Fruit fly (Drosophila melanogaster) whole organism, embryonic: ENCODE results near the gene CG10317.

ENCODE experiments used
- Abd-B ChIP-seq: fragments of 200-800 bp; sonication (Bioruptor generic); optimal IDR thresholded peaks from 2 replicates; lab custom pipeline; 2018; ENCODE audit warnings: missing biosample characterization, mild to moderate bottlenecking, missing genetic modification characterization, moderate library complexity
- Ada2b ChIP-seq: fragments of 200-800 bp; sonication (Bioruptor generic); IDR thresholded peaks from 2 replicates; pipeline ENCODE4 v1.3.6; 2022; ENCODE audit warnings: missing biosample characterization, missing genetic modification characterization
- Atf3 ChIP-seq: fragments of 200-800 bp; sonication (Bioruptor generic); optimal IDR thresholded peaks from 3 replicates; lab custom pipeline; 2016; ENCODE audit warnings: missing biosample characterization, missing genetic modification characterization
- CG12219 ChIP-seq: fragments of 200-800 bp; sonication (Bioruptor generic); optimal IDR thresholded peaks from 3 replicates; lab custom pipeline; 2018; ENCODE audit warnings: missing biosample characterization, mild to moderate bottlenecking, missing genetic modification characterization
- CG13296 ChIP-seq: fragments of 200-800 bp; sonication (Bioruptor generic); optimal IDR thresholded peaks from 3 replicates; lab custom pipeline; 2018; ENCODE audit warnings: missing biosample characterization, mild to moderate bottlenecking, missing genetic modification characterization
- CG13775 ChIP-seq: fragments of 200-800 bp; sonication (Bioruptor generic); optimal IDR thresholded peaks from 3 replicates; lab custom pipeline; 2017; ENCODE audit warnings: missing biosample characterization, mild to moderate bottlenecking, missing genetic modification characterization
- CG14441 ChIP-seq: fragments of 200-800 bp; sonication (Bioruptor generic); IDR thresholded peaks from 2 replicates; pipeline ENCODE4 v1.3.6; 2022; ENCODE audit warnings: missing biosample characterization, missing genetic modification characterization
- CG15011 ChIP-seq: fragments of 200-800 bp; sonication (Bioruptor generic); optimal IDR thresholded peaks from 3 replicates; lab custom pipeline; 2018; ENCODE audit warnings: missing biosample characterization, mild to moderate bottlenecking, missing genetic modification characterization
- CG17328 ChIP-seq: fragments of 200-800 bp; sonication (Bioruptor generic); IDR thresholded peaks from 2 replicates; pipeline ENCODE4 v1.3.6; 2022; ENCODE audit warnings: missing biosample characterization, missing genetic modification characterization
- CG17359 ChIP-seq: fragments of 200-800 bp; sonication (Bioruptor generic); optimal IDR thresholded peaks from 3 replicates; lab custom pipeline; 2018; ENCODE audit warnings: missing biosample characterization, mild to moderate bottlenecking, missing genetic modification characterization, moderate library complexity
- CG17612 ChIP-seq: fragments of 200-800 bp; sonication (Bioruptor generic); IDR thresholded peaks from 2 replicates; pipeline ENCODE4 v1.3.6; 2022; ENCODE audit warnings: missing biosample characterization, missing genetic modification characterization
- CG30020 ChIP-seq: fragments of 200-800 bp; optimal IDR thresholded peaks from 2 replicates; lab custom pipeline; 2019; ENCODE audit warnings: missing biosample characterization, mild to moderate bottlenecking, missing genetic modification characterization, moderate library complexity
- CG32532 ChIP-seq: fragments of 200-800 bp; sonication (Bioruptor generic); IDR thresholded peaks from 2 replicates; pipeline ENCODE4 v1.3.6; 2022; ENCODE audit warnings: missing biosample characterization, missing genetic modification characterization
- CG3407 ChIP-seq: fragments of 200-800 bp; sonication (Bioruptor generic); optimal IDR thresholded peaks from 2 replicates; lab custom pipeline; 2018; ENCODE audit warnings: missing biosample characterization, mild to moderate bottlenecking, missing genetic modification characterization
- CG5953 ChIP-seq: fragments of 200-800 bp; sonication (Bioruptor generic); IDR thresholded peaks from 2 replicates; pipeline ENCODE4 v1.3.6; 2022; ENCODE audit warnings: missing biosample characterization, missing genetic modification characterization
- CG6175 ChIP-seq: fragments of 200-800 bp; sonication (Bioruptor generic); IDR thresholded peaks from 3 replicates; pipeline ENCODE4 v1.3.6; 2022; ENCODE audit warnings: missing biosample characterization, missing genetic modification characterization
- CG6765 ChIP-seq: fragments of 200-800 bp; sonication (Bioruptor generic); optimal IDR thresholded peaks from 3 replicates; lab custom pipeline; 2017; ENCODE audit warnings: missing biosample characterization, mild to moderate bottlenecking, missing genetic modification characterization
- CG7928 ChIP-seq: fragments of 200-800 bp; sonication (Bioruptor generic); optimal IDR thresholded peaks from 2 replicates; lab custom pipeline; 2017; ENCODE audit warnings: missing biosample characterization, mild to moderate bottlenecking, missing genetic modification characterization
- CG8944 ChIP-seq: fragments of 200-800 bp; sonication (Bioruptor generic); optimal IDR thresholded peaks from 3 replicates; lab custom pipeline; 2016; ENCODE audit warnings: missing biosample characterization, missing genetic modification characterization
- Dbx ChIP-seq: fragments of 200-800 bp; sonication (Bioruptor generic); IDR thresholded peaks from 3 replicates; pipeline ENCODE4 v1.3.6; 2022; ENCODE audit warnings: missing biosample characterization, missing genetic modification characterization
- Gug ChIP-seq: fragments of 200-800 bp; sonication (Bioruptor generic); IDR thresholded peaks from 4 replicates; pipeline ENCODE4 v1.3.6; 2022; ENCODE audit warnings: missing biosample characterization, missing genetic modification characterization
- Hey ChIP-seq: fragments of 200-800 bp; sonication (Bioruptor generic); optimal IDR thresholded peaks from 3 replicates; lab custom pipeline; 2018; ENCODE audit warnings: missing biosample characterization, mild to moderate bottlenecking, missing genetic modification characterization
- Lim3 ChIP-seq: fragments of 200-800 bp; sonication (Bioruptor generic); IDR thresholded peaks from 2 replicates; pipeline ENCODE4 v1.3.6; 2022; ENCODE audit warnings: missing biosample characterization, missing genetic modification characterization
- Myb ChIP-seq: fragments of 200-800 bp; sonication (Bioruptor generic); optimal IDR thresholded peaks from 2 replicates; lab custom pipeline; 2016; ENCODE audit warnings: missing biosample characterization, missing genetic modification characterization
- NFAT ChIP-seq: fragments of 200-800 bp; sonication (Bioruptor generic); IDR thresholded peaks from 2 replicates; pipeline ENCODE4 v1.3.6; 2022; ENCODE audit warnings: missing biosample characterization, missing genetic modification characterization
- Ravus ChIP-seq: fragments of 200-800 bp; sonication (Bioruptor generic); IDR thresholded peaks from 2 replicates; pipeline ENCODE4 v1.3.6; 2022; ENCODE audit warnings: missing biosample characterization, missing genetic modification characterization
- Scr ChIP-seq: fragments of 200-800 bp; sonication (Bioruptor generic); IDR thresholded peaks from 2 replicates; pipeline ENCODE4 v1.3.6; 2022; ENCODE audit warnings: missing biosample characterization, missing genetic modification characterization; ENCODE audit not compliant: partially characterized antibody
- Xrp1 ChIP-seq: fragments of 200-800 bp; sonication (Bioruptor generic); IDR thresholded peaks from 2 replicates; pipeline ENCODE4 v1.3.6; 2022; ENCODE audit warnings: missing biosample characterization, missing genetic modification characterization
- abd-A ChIP-seq: fragments of 200-800 bp; sonication (Bioruptor generic); optimal IDR thresholded peaks from 3 replicates; lab custom pipeline; 2019; ENCODE audit warnings: missing biosample characterization, mild to moderate bottlenecking, missing genetic modification characterization, moderate library complexity
- btn ChIP-seq: fragments of 200-800 bp; sonication (Bioruptor generic); optimal IDR thresholded peaks from 2 replicates; lab custom pipeline; 2016; ENCODE audit warnings: missing biosample characterization, missing genetic modification characterization
- chm ChIP-seq: fragments of 200-800 bp; sonication (Bioruptor generic); IDR thresholded peaks from 2 replicates; pipeline ENCODE4 v1.3.6; 2022; ENCODE audit warnings: missing biosample characterization, missing genetic modification characterization
- ci ChIP-seq: fragments of 200-800 bp; sonication (Bioruptor generic); IDR thresholded peaks from 3 replicates; pipeline ENCODE4 v1.3.6; 2022; ENCODE audit warnings: missing biosample characterization, missing genetic modification characterization
- da ChIP-seq: fragments of 200-800 bp; sonication (Bioruptor generic); optimal IDR thresholded peaks from 2 replicates; lab custom pipeline; 2016; ENCODE audit warnings: missing biosample characterization, missing genetic modification characterization
- danr ChIP-seq: fragments of 200-800 bp; sonication (Bioruptor generic); IDR thresholded peaks from 2 replicates; pipeline ENCODE4 v1.3.6; 2022; ENCODE audit warnings: missing biosample characterization, missing genetic modification characterization
- dimm ChIP-seq: fragments of 200-800 bp; sonication (Bioruptor generic); IDR thresholded peaks from 2 replicates; pipeline ENCODE4 v1.3.6; 2022; ENCODE audit warnings: missing biosample characterization, missing genetic modification characterization
- ems ChIP-seq: fragments of 200-800 bp; sonication (Bioruptor generic); optimal IDR thresholded peaks from 3 replicates; lab custom pipeline; 2016; ENCODE audit warnings: missing biosample characterization, missing genetic modification characterization
- esg ChIP-seq: fragments of 200-800 bp; sonication (Bioruptor generic); conservative IDR thresholded peaks from 2 replicates; pipeline ENCODE4 v1.3.6; 2022; ENCODE audit warnings: missing biosample characterization, missing genetic modification characterization
- fd102C ChIP-seq: fragments of 200-800 bp; sonication (Bioruptor generic); optimal IDR thresholded peaks from 2 replicates; lab custom pipeline; 2018; ENCODE audit warnings: missing biosample characterization, mild to moderate bottlenecking, missing genetic modification characterization, moderate library complexity
- gcm ChIP-seq: fragments of 200-800 bp; sonication (Bioruptor generic); optimal IDR thresholded peaks from 2 replicates; lab custom pipeline; 2019; ENCODE audit warnings: missing biosample characterization, mild to moderate bottlenecking, missing genetic modification characterization, moderate library complexity
- grau ChIP-seq: fragments of 200-800 bp; optimal IDR thresholded peaks from 3 replicates; lab custom pipeline; 2019; ENCODE audit warnings: missing biosample characterization, mild to moderate bottlenecking, missing genetic modification characterization, moderate library complexity
- insv ChIP-seq, 2 experiments: fragments of 200-800 bp; sonication (Bioruptor generic); optimal IDR thresholded peaks; 3 replicates each; lab custom pipeline; 2016 to 2018; ENCODE audit warnings: missing biosample characterization in 2 of 2, missing genetic modification characterization in 2 of 2
- jing ChIP-seq: fragments of 200-800 bp; sonication (Bioruptor generic); optimal IDR thresholded peaks from 2 replicates; lab custom pipeline; 2018; ENCODE audit warnings: missing biosample characterization, mild to moderate bottlenecking, missing genetic modification characterization
- lab ChIP-seq: fragments of 200-800 bp; sonication (Bioruptor generic); optimal IDR thresholded peaks from 3 replicates; lab custom pipeline; 2017; ENCODE audit warnings: missing biosample characterization, missing genetic modification characterization, mild to moderate bottlenecking, moderate library complexity, missing genetic modification reagents
- mld ChIP-seq: fragments of 200-800 bp; sonication (Bioruptor generic); IDR thresholded peaks from 3 replicates; pipeline ENCODE4 v1.3.6; 2022; ENCODE audit warnings: missing biosample characterization, missing genetic modification characterization; ENCODE audit not compliant: partially characterized antibody
- nau ChIP-seq: fragments of 200-800 bp; sonication (Bioruptor generic); optimal IDR thresholded peaks from 3 replicates; lab custom pipeline; 2017; ENCODE audit warnings: missing biosample characterization, mild to moderate bottlenecking, missing genetic modification characterization, missing genetic modification reagents
- pho ChIP-seq: fragments of 200-800 bp; sonication (Bioruptor generic); optimal IDR thresholded peaks from 2 replicates; lab custom pipeline; 2016; ENCODE audit warnings: missing biosample characterization, missing genetic modification characterization
- pros ChIP-seq: fragments of 200-800 bp; sonication (Bioruptor generic); optimal IDR thresholded peaks from 3 replicates; lab custom pipeline; 2019; ENCODE audit warnings: missing biosample characterization, mild to moderate bottlenecking, missing genetic modification characterization, moderate library complexity
- row ChIP-seq: fragments of 200-800 bp; sonication (Bioruptor generic); IDR thresholded peaks from 3 replicates; pipeline ENCODE4 v1.3.6; 2022; ENCODE audit warnings: missing biosample characterization, missing genetic modification characterization
- sens ChIP-seq: fragments of 200-800 bp; sonication (Bioruptor generic); peaks from one replicate; lab custom pipeline; 2016; ENCODE audit warnings: missing biosample characterization, missing genetic modification characterization
- sna ChIP-seq: fragments of 200-800 bp; sonication (Bioruptor generic); IDR thresholded peaks from 2 replicates; pipeline ENCODE4 v1.3.6; 2022; ENCODE audit warnings: missing biosample characterization, missing genetic modification characterization; ENCODE audit not compliant: partially characterized antibody
- tna ChIP-seq: fragments of 200-800 bp; sonication (Bioruptor generic); IDR thresholded peaks from 2 replicates; pipeline ENCODE4 v1.3.6; 2022; ENCODE audit warnings: missing biosample characterization, missing genetic modification characterization; ENCODE audit not compliant: partially characterized antibody

The CG10317 gene

DNA sequence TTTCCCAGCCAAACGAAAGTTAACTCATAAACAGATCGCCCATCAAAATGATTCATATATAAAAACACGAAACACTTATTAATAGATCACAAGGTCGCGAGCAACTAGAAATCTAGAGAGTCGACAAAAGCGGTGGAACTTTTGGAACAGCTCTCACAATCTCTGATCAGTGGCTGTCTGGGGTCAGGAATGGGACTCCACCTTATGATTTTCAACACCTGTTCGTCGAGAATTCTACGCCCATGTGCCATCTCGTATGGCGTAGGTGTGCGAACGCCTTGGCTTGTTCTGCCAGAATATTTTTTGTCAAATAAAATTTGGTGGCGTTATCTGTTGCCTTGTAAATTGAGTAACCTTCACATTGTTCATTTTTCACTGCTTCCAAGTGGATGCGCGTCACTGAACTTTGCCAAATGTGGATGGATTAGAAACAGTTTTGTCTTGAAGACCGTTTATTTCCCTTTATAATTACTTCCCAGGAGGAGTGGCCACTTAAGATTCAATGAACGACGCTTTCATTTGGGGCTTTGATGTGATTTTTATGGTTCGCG is 14.9 kb downstream of the CG10317 start (continued):
- TF ChIP-seq Atf3 (no peak), Myb (GFP tag; lab: Kevin White, UChicago) (peak; percentile 5), danr (GFP tag; lab: Robert Waterston, UW) (no peak), CG5953 (GFP tag; lab: Robert Waterston, UW) (no peak), CG15011 (no peak), CG12219 (GFP tag; lab: Kevin White, UChicago) (no peak), ci (peak; percentile 34; the same call in 1 of the 3 replicates), sna (GFP tag; lab: Robert Waterston, UW) (no peak), Ravus (no peak), Dbx (peak; percentile 77; the same call in 2 of the 3 replicates), CG6765 (GFP tag; lab: Kevin White, UChicago) (no peak), CG13775 (GFP tag; lab: Kevin White, UChicago) (peak; percentile 7), CG6175 (GFP tag; lab: Robert Waterston, UW) (no peak), CG32532 (GFP tag; lab: Robert Waterston, UW) (peak; percentile 88), NFAT (GFP tag; lab: Robert Waterston, UW) (peak; percentile 89; the same call in 1 of the 2 replicates), ems (GFP tag; lab: Kevin White, UChicago) (peak; percentile 4), pho (GFP tag; lab: Kevin White, UChicago) (peak; percentile 61), Scr (GFP tag; lab: Robert Waterston, UW) (no peak), Hey (tag; lab: Kevin White, UChicago) (no peak), Ada2b (GFP tag; lab: Robert Waterston, UW) (peak; percentile 52; the same call in 1 of the 2 replicates), CG17612 (GFP tag; lab: Robert Waterston, UW) (no peak), btn (GFP tag; lab: Kevin White, UChicago) (no peak), CG14441 (peak; percentile 43; the same call in 1 of the 2 replicates), nau (GFP tag; lab: Kevin White, UChicago) (peak; percentile 47), grau (tag; lab: Kevin White, UChicago) (peak; percentile 29), sens (GFP tag; lab: Kevin White, UChicago) (no peak), abd-A (tag; lab: Kevin White, UChicago) (peak; percentile 68), chm (peak; percentile 40; the same call in 1 of the 2 replicates), Abd-B (GFP tag; lab: Kevin White, UChicago) (no peak), Lim3 (GFP tag; lab: Robert Waterston, UW) (no peak), CG30020 (tag; lab: Kevin White, UChicago) (no peak), CG8944 (GFP tag; lab: Kevin White, UChicago) (peak; percentile 26), CG13296 (GFP tag; lab: Kevin White, UChicago) (peak; percentile 59), mld (GFP tag; lab: Robert Waterston, UW) (no peak), row (peak; percentile 56), esg (GFP tag; lab: Robert Waterston, UW) (no peak), insv (GFP tag; optimal IDR thresholded peaks at IDR 0.05; lab: Kevin White, UChicago) (no peak), CG7928 (no peak), pros (GFP tag; lab: Kevin White, UChicago) (no peak), dimm (GFP tag; lab: Robert Waterston, UW) (no peak), fd102C (GFP tag; lab: Kevin White, UChicago) (no peak), Xrp1 (GFP tag; lab: Robert Waterston, UW) (0 out of 2 replicates have a peak, but pooled peaks have one; percentile 21), lab (GFP tag; lab: Kevin White, UChicago) (peak; percentile 73), CG17328 (no peak), Gug (GFP tag; lab: Robert Waterston, UW) (peak; percentile 68; the same call in 2 of the 4 replicates), da (GFP tag; lab: Kevin White, UChicago) (no peak), gcm (no peak), CG3407 (GFP tag; lab: Kevin White, UChicago) (no peak), tna (no peak), CG17359 (tag; lab: Kevin White, UChicago) (peak; percentile 33), jing (GFP tag; lab: Kevin White, UChicago) (no peak)
